Fruit fly (Drosophila melanogaster) Kc167 (cell line): Measurements from ENCODE around the gene Nost.
"Not testable (repeated sequence)": the region's sequence is repeated elsewhere in the genome, so short reads cannot be mapped to it uniquely, and the experiment has no call there.

Source experiments
- Myc ChIP-seq: fragments of >200 bp; optimal IDR thresholded peaks from 2 replicates; lab custom pipeline; 2017; ENCODE audit warnings: missing external identifiers
- Sin3A ChIP-seq: fragments of >200 bp; optimal IDR thresholded peaks from 2 replicates; lab custom pipeline; 2018; ENCODE audit warnings: missing external identifiers
- h ChIP-seq: fragments of >200 bp; optimal IDR thresholded peaks from 3 replicates; lab custom pipeline; 2018; ENCODE audit warnings: missing external identifiers
- insv ChIP-seq: fragments of >200 bp; optimal IDR thresholded peaks from 3 replicates; lab custom pipeline; 2018; ENCODE audit warnings: missing external identifiers
- psq ChIP-seq: fragments of >200 bp; optimal IDR thresholded peaks from 2 replicates; lab custom pipeline; 2017; ENCODE audit warnings: missing external identifiers
- ttk ChIP-seq: sonication (Bioruptor generic); optimal IDR thresholded peaks from 2 replicates; lab custom pipeline; 2017; ENCODE audit warnings: missing external identifiers

The Nost gene

DNA sequence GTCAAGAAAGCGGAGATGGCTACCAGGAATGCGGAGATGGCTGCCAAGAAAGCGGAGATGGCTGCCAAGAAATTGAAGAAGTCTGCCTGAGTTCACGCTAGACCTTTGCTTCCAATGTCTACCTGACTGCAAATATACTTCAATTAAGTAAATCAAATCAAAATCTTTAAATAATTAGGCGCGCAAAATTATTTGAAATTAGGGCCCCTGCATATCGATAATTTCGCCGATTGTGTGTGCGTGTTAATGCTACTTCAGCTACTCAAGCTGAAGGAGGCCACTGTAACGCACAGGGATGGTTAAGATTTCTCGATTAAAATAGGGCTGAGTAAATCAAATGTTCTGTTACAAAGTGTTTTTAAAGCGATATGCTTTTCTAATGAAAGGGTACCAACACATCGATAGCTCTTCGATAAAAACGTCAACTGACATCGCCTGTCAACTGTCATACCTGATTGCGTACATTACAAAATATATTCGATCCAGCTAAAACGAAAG lies 58.0 kb downstream of the Nost start, which contains the start of gene CG6999:
Gene CG6999 (plus strand): TSS at position 448 of the 498 bp plus-strand sequence.
- not testable (repeated sequence) for TF ChIP-seq ttk, h, psq (lab: Kevin White, UChicago)

DNA sequence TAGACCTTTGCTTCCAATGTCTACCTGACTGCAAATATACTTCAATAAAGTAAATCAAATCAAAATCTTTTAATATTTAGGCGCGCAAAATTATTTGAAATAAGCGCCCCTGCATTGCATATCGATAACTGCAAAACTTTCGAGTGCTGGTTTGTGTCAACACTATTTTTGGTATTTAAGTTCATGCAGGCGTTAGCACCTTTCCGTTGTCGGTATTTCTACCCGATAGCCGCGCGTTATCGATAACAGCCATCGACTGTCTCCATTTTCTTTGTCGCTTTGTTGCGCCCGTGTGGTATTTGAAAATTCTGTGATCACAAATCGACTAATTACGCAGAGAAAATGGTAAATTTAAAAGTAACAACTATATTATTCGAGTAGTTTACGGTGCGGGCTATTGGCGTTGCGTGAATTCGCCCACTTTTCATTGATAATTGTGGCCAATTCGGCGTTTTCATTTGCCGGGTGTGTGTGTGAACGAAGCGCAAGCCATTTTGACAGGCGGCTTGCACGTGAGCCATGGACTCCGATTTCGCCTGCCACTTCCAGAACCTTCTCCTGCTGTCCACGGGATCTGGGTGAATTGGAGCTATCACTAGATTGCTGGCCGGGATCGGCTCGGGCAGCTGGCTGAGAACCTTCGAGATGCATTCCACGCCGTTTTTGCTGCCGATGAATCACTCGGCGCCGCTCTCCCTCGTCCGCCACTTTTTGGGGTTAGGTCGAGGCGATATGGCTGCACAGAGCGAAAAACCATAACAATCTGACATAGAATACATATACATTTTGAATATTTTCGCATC lies 59.5 kb downstream of the Nost start, which contains the start of gene CCT2:
Gene CCT2 (plus strand): TSS at position 260 of the 803 bp plus-strand sequence.
- TF ChIP-seq Myc (lab: Kevin White, UChicago), result no peak
- TF ChIP-seq insv (lab: Kevin White, UChicago), result no peak
- no peak for TF ChIP-seq ttk (lab: Kevin White, UChicago)
- no peak for TF ChIP-seq h (lab: Kevin White, UChicago)
- TF ChIP-seq psq (lab: Kevin White, UChicago), result no peak
- TF ChIP-seq Sin3A (lab: Kevin White, UChicago), result no peak

DNA sequence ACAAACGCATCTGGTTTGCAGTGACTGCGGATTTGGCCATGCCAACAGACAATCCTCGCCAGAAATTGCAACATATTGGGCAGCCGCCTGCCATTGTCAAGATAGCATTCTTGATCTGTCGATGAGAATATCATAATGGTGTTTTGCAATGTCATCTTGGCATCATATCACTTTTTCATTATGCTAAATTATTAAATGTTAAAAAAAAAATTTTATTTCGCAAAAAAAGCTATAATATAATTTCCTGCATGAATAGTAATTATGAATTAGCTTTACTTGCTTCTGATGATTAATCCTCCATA lies 60.0 kb downstream of the Nost start:
- no peak for TF ChIP-seq ttk (lab: Kevin White, UChicago)
- no peak for TF ChIP-seq psq (lab: Kevin White, UChicago)
- no peak for TF ChIP-seq Myc (lab: Kevin White, UChicago)

DNA sequence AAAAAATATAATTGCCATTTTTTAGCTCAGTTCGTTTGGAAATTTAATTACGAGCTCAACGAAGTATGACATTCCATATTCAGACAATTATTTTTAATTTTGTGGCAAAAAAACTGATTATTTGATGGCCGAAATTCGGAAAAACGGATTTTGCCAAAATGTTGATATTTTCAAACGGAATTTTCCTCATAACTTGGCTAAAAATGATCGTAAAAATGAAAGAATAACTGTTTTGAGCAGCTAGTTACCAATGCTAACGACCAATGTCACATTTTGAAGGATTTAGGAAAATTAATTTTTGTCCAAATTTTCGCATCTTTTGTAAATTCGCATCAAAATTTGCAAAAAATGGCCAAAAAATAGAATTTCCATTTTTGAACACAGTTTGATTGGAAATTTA lies 63.1 kb downstream of the Nost start:
- TF ChIP-seq h (lab: Kevin White, UChicago), result no peak
- no peak for TF ChIP-seq psq (lab: Kevin White, UChicago)
- TF ChIP-seq ttk (lab: Kevin White, UChicago), result no peak
- TF ChIP-seq Sin3A (lab: Kevin White, UChicago), result no peak
- TF ChIP-seq insv (lab: Kevin White, UChicago), result no peak
- TF ChIP-seq Myc (lab: Kevin White, UChicago), result no peak

DNA sequence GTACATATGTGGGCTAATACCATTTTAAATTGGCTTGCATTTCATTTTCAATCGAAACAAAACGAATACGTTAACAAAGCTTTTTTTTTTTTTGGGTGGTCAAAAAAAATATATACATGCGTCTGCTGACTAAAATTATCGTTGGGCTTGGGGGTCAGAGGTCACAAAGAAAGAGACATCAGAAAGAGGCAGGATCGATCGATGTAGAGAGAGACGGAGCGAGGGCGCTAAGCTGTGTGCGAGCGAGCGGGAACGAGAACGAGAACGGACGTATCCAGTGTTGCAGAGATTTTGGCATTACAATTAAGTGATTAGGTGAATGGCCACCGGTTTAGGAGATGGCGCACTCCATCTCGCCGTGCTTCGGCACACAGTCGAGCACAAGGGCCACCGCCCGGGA lies 63.9 kb downstream of the Nost start:
- TF ChIP-seq ttk (lab: Kevin White, UChicago) (no peak), h (lab: Kevin White, UChicago) (no peak), psq (lab: Kevin White, UChicago) (no peak), Myc (lab: Kevin White, UChicago) (no peak), Sin3A (lab: Kevin White, UChicago) (no peak)

DNA sequence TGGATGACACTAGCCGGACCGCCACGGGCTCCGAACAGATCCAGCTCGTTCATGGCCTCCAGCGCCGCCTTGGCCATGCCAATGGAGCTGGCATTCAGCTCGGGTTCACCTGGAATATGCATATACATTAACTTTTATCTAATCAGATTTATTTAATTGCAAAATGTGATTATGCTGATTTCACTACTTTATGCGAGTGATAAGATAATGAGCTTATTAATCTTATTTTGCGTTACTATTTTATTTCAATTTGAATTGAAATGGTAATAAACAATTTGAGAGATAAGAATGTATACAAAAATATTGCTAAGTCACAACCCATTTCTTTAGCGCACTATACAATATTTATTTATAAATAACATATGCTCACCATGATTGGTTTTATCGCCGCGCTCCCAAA lies 72.1 kb downstream of the Nost start:
- no peak for TF ChIP-seq h (lab: Kevin White, UChicago)
- TF ChIP-seq psq (lab: Kevin White, UChicago), result no peak
- no peak for TF ChIP-seq Myc (lab: Kevin White, UChicago)
- no peak for TF ChIP-seq ttk (lab: Kevin White, UChicago)
- TF ChIP-seq insv (lab: Kevin White, UChicago), result no peak
- no peak for TF ChIP-seq Sin3A (lab: Kevin White, UChicago)

DNA sequence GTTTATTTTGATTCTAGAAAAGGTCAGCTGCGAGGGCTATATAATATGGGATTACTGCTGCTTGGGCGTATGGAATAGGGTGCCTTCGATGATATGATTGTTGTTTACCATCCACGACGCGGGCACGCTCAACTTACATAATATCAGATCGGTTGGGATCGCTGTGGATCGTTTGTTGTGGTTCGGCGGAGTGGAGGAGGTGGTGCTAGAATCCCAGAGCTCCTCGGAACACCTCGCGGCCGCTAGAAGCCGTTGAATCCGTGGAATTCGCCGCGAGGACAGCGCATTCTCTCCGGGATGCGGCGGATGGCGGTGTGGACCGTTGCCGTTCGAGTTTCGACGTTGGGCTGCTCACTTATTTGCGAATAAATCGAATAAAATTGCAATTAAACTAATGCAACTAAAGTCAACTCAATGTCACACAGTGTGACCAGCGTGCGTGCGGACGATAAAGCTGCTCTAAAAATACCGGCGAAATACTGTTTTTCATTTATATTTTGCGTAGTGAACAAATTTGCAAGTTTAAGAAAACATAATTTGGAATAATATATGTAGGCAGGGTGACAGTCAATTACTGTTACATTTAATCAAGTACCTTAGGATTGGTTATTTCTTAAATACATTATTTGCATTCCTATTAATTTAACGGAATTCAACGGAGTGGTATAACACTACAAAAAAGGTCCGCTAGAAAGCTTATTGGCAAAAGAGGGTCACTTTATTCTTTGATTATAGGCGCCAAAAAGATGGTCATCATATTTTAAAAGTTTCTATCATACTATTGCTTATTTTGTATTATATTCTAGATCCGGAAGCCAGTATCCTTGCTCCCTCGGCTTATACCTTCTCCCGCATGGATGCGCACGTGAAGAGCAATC lies 73.5 kb downstream of the Nost start, which contains the start of gene CG7766:
Gene CG7766 (minus strand): TSS at position 432 of the 878 bp plus-strand sequence.
- TF ChIP-seq Myc (lab: Kevin White, UChicago) (no peak), ttk (lab: Kevin White, UChicago) (no peak), h (lab: Kevin White, UChicago) (no peak)
